Worm (Caenorhabditis elegans) whole organism, late embryonic: Measurements from ENCODE around the gene czw-1.

ENCODE experiments used
- C08G9.2 ChIP-seq: sonication (generic microtip); optimal IDR thresholded peaks from 2 replicates; lab custom pipeline; 2016; ENCODE audit warnings: mild to moderate bottlenecking, missing genetic modification characterization, moderate library complexity, missing compliant biosample characterization
- C38D4.7 ChIP-seq: fragments of 200-800 bp; sonication (Bioruptor generic); optimal IDR thresholded peaks from 2 replicates; lab custom pipeline; 2018; ENCODE audit warnings: mild to moderate bottlenecking, missing genetic modification characterization, moderate library complexity, missing compliant biosample characterization
- ahr-1 ChIP-seq: sonication (generic microtip); optimal IDR thresholded peaks from 2 replicates; lab custom pipeline; 2016; ENCODE audit warnings: missing genetic modification characterization, missing compliant biosample characterization
- ama-1 ChIP-seq: fragments of 150-350 bp; optimal IDR thresholded peaks from 2 replicates; lab custom pipeline; 2014
- ceh-14 ChIP-seq: sonication (generic microtip); optimal IDR thresholded peaks from 2 replicates; lab custom pipeline; 2016; ENCODE audit warnings: missing genotype, missing genetic modification characterization, missing compliant biosample characterization
- ceh-18 ChIP-seq: sonication (generic microtip); optimal IDR thresholded peaks from 2 replicates; lab custom pipeline; 2016; ENCODE audit warnings: missing genetic modification characterization, missing compliant biosample characterization
- ceh-22 ChIP-seq: sonication (generic microtip); optimal IDR thresholded peaks from 2 replicates; lab custom pipeline; 2017; ENCODE audit warnings: missing biosample characterization, missing genetic modification characterization
- ceh-34 ChIP-seq: sonication (generic microtip); optimal IDR thresholded peaks from 2 replicates; lab custom pipeline; 2016; ENCODE audit warnings: mild to moderate bottlenecking, missing genetic modification characterization, missing compliant biosample characterization
- ceh-45 ChIP-seq: fragments of 200-800 bp; sonication (Bioruptor generic); IDR thresholded peaks from 2 replicates; pipeline ENCODE4 v1.3.6; 2022; ENCODE audit warnings: missing genetic modification reagents, missing genetic modification characterization, missing compliant biosample characterization
- ceh-6 ChIP-seq: fragments of 200-800 bp; sonication (Bioruptor generic); optimal IDR thresholded peaks from 2 replicates; lab custom pipeline; 2018; ENCODE audit warnings: mild to moderate bottlenecking, missing genetic modification characterization, missing compliant biosample characterization
- dmd-4 ChIP-seq: sonication (generic microtip); optimal IDR thresholded peaks from 2 replicates; lab custom pipeline; 2016; ENCODE audit warnings: borderline replicate concordance, missing genetic modification characterization, missing compliant biosample characterization
- elt-2 ChIP-seq: sonication (generic microtip); optimal IDR thresholded peaks from 2 replicates; lab custom pipeline; 2016; ENCODE audit warnings: missing genetic modification reagents, missing genetic modification characterization, missing compliant biosample characterization
- fax-1 ChIP-seq: sonication (generic microtip); optimal IDR thresholded peaks from 2 replicates; lab custom pipeline; 2016; ENCODE audit warnings: missing genotype, missing genetic modification characterization, missing compliant biosample characterization
- fkh-10 ChIP-seq: fragments of 150-350 bp; optimal IDR thresholded peaks from 2 replicates; lab custom pipeline; 2014; ENCODE audit warnings: missing biosample characterization, missing genetic modification reagents, missing genetic modification characterization
- hlh-13 ChIP-seq: fragments of 200-800 bp; sonication (Bioruptor generic); optimal IDR thresholded peaks from 2 replicates; lab custom pipeline; 2018; ENCODE audit warnings: mild to moderate bottlenecking, missing genetic modification characterization, missing compliant biosample characterization
- hlh-15 ChIP-seq: sonication (generic microtip); optimal IDR thresholded peaks from 2 replicates; lab custom pipeline; 2016; ENCODE audit warnings: missing genetic modification characterization, missing compliant biosample characterization
- hlh-30 ChIP-seq: sonication (generic microtip); optimal IDR thresholded peaks from 2 replicates; lab custom pipeline; 2017; ENCODE audit warnings: antibody characterized with exemption, missing genetic modification characterization, missing compliant biosample characterization; ENCODE audit not compliant: insufficient read depth
- hlh-6 ChIP-seq: sonication (generic microtip); optimal IDR thresholded peaks from 2 replicates; lab custom pipeline; 2016; ENCODE audit warnings: missing genotype, missing genetic modification characterization, missing compliant biosample characterization
- hlh-8 ChIP-seq: sonication (generic microtip); optimal IDR thresholded peaks from 2 replicates; lab custom pipeline; 2016; ENCODE audit warnings: missing genotype, missing genetic modification characterization, missing compliant biosample characterization
- lim-6 ChIP-seq: sonication (generic microtip); optimal IDR thresholded peaks from 2 replicates; lab custom pipeline; 2016; ENCODE audit warnings: missing genetic modification characterization, missing compliant biosample characterization
- madf-2 ChIP-seq: sonication (generic microtip); optimal IDR thresholded peaks from 2 replicates; lab custom pipeline; 2017; ENCODE audit warnings: missing genetic modification characterization, missing compliant biosample characterization
- nfya-1 ChIP-seq: sonication (generic microtip); optimal IDR thresholded peaks from 2 replicates; lab custom pipeline; 2017; ENCODE audit warnings: missing genetic modification characterization, mild to moderate bottlenecking, missing compliant biosample characterization, antibody characterized with exemption, moderate library complexity
- nhr-11 ChIP-seq: fragments of 150-350 bp; optimal IDR thresholded peaks from 2 replicates; lab custom pipeline; 2014; ENCODE audit warnings: missing biosample characterization, missing genetic modification characterization
- nhr-232 ChIP-seq: sonication (generic microtip); optimal IDR thresholded peaks from 2 replicates; lab custom pipeline; 2016; ENCODE audit warnings: missing genetic modification characterization, missing compliant biosample characterization
- npax-4 ChIP-seq: sonication (generic microtip); optimal IDR thresholded peaks from 2 replicates; lab custom pipeline; 2016; ENCODE audit warnings: missing genetic modification characterization, missing compliant biosample characterization
- pag-3 ChIP-seq: sonication (generic microtip); optimal IDR thresholded peaks from 2 replicates; lab custom pipeline; 2016; ENCODE audit warnings: missing compliant biosample characterization, missing genetic modification characterization, borderline replicate concordance
- pha-2 ChIP-seq: sonication (generic microtip); optimal IDR thresholded peaks from 2 replicates; lab custom pipeline; 2017; ENCODE audit warnings: mild to moderate bottlenecking, missing genetic modification characterization, missing compliant biosample characterization
- pros-1 ChIP-seq: fragments of 150-350 bp; optimal IDR thresholded peaks from 2 replicates; lab custom pipeline; 2014; ENCODE audit warnings: missing biosample characterization, missing genetic modification reagents, missing genetic modification characterization
- rnt-1 ChIP-seq: sonication (generic microtip); optimal IDR thresholded peaks from 2 replicates; lab custom pipeline; 2016; ENCODE audit warnings: missing genetic modification characterization, missing compliant biosample characterization
- sdc-2 ChIP-seq: sonication (generic microtip); optimal IDR thresholded peaks from 2 replicates; lab custom pipeline; 2016; ENCODE audit warnings: missing genotype, missing genetic modification characterization, missing compliant biosample characterization
- sox-2 ChIP-seq: fragments of 200-800 bp; sonication (Bioruptor generic); IDR thresholded peaks from 2 replicates; pipeline ENCODE4 v1.3.6; 2022; ENCODE audit warnings: missing genetic modification reagents, missing genetic modification characterization, missing compliant biosample characterization
- tbx-2 ChIP-seq: sonication (generic microtip); optimal IDR thresholded peaks from 2 replicates; lab custom pipeline; 2016; ENCODE audit warnings: missing genetic modification characterization, missing compliant biosample characterization
- ttx-3 ChIP-seq: sonication (generic microtip); optimal IDR thresholded peaks from 2 replicates; lab custom pipeline; 2016; ENCODE audit warnings: missing genetic modification reagents, missing genetic modification characterization, missing compliant biosample characterization
- unc-3 ChIP-seq, 2 experiments: fragments of 200-800 bp in 1 of 2; sonication (Bioruptor generic) in 1 of 2; sonication (generic microtip) in 1 of 2; conservative IDR thresholded peaks in 1 of 2; optimal IDR thresholded peaks in 1 of 2; 2 replicates each; pipeline versions ENCODE4 v1.3.6 to Lab custom; 2016 to 2022; ENCODE audit warnings: missing compliant biosample characterization in 2 of 2, missing genetic modification characterization in 2 of 2, missing genetic modification reagents in 1 of 2
- unc-42 ChIP-seq: sonication (generic microtip); optimal IDR thresholded peaks from 2 replicates; lab custom pipeline; 2016; ENCODE audit warnings: missing genotype, missing genetic modification characterization, missing compliant biosample characterization
- unc-55 ChIP-seq: sonication (generic microtip); optimal IDR thresholded peaks from 2 replicates; lab custom pipeline; 2017; ENCODE audit warnings: missing biosample characterization, missing genetic modification reagents, missing genetic modification characterization
- zip-5 ChIP-seq: sonication (generic microtip); optimal IDR thresholded peaks from 2 replicates; lab custom pipeline; 2016; ENCODE audit warnings: missing genetic modification characterization, missing compliant biosample characterization

The czw-1 gene

DNA sequence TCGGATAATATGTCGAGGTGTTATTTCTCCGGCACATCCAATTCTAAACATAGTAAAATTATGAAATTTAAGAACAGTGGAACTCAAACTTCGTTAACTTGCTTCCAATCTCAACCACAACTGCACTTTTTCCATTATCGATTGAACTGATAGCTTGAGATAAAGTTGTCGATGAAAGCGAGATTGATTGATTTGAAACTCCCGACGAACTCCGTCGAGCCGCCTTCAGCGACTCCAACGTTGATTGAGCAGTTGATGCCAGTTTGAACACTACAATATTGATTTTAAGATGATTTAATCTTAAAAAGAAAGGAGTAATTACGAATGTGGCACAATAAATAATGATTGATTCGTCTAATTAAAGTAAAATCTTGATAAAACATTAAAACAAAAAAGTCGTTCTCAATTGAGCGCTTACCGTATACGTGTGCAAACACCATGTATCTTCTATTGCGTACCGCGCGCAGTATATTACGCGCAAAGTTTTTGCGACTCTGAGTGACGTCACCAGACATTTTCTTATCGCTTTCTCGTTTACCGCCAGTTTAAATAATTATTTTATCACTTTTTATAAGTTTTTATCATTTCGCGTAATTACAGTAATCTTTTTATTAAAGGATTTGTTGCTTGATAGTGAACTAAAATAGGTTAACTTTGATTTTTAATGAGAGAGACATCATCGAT is 44.3 kb downstream of the czw-1 start, which contains the start of gene arp-11:
arp-11 (minus strand) TSS at position 51 of the 684 bp plus-strand sequence.
- peak; percentile 38 for TF ChIP-seq nfya-1 (tag; lab: Kevin White, UChicago)
- no peak for TF ChIP-seq pros-1 (tag; lab: Kevin White, UChicago)
- peak; percentile 36 for TF ChIP-seq unc-55
- peak; percentile 87 for TF ChIP-seq elt-2 (tag; lab: Kevin White, UChicago)
- TF ChIP-seq sox-2 (GFP tag; lab: Robert Waterston, UW), result no peak
- peak; percentile 25 for TF ChIP-seq tbx-2 (tag; lab: Kevin White, UChicago)
- TF ChIP-seq ceh-45 (GFP tag; lab: Robert Waterston, UW), result no peak
- peak; percentile 10 for TF ChIP-seq unc-42 (tag; lab: Kevin White, UChicago)

DNA sequence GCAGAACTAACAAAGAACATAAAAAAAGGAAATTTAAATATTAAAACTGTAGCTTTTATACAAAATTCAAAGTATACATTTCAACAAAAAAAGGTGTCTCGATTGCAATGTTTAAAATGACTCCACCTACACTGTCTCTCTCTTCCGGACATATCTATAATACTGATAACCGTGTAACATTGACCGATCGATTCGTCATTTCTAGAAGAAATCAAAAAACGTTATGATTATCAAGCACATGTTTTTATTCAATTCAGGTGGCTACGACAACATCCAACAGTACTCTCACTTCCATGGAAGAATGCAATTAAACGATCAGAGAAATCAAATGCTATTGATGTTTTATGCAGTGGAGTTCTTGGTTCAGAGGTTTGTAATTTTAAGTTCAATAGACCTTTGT is 48.1 kb downstream of the czw-1 start:
- TF ChIP-seq ama-1 (lab: Kevin White, UChicago), result no peak
- no peak for TF ChIP-seq elt-2 (tag; lab: Kevin White, UChicago)
- TF ChIP-seq nhr-232 (tag; lab: Kevin White, UChicago), result no peak
- no peak for TF ChIP-seq ceh-18 (tag; lab: Kevin White, UChicago)
- TF ChIP-seq pha-2 (tag; lab: Kevin White, UChicago), result no peak
- TF ChIP-seq ceh-34, result no peak

DNA sequence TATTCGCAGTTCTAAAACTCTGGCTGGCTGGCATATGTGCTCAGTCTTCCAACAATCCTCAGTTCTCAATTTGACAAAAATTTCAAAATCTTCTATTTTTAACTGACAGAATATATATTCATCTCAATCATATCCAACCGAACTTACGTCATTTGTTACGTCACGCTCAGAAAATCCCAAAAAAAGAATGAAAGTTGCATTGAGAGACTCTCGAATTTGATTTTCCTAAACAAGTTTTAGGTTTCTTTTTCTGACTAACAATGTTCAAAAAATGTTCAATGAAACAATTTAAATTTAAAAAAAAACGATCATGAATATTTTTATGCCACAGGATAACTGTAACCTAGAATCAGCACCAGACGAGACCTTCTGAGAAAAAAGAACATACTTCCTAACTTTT is 48.7 kb downstream of the czw-1 start:
- TF ChIP-seq sdc-2 (no peak), unc-3 (GFP tag; conservative IDR thresholded peaks at IDR 0.05; lab: Robert Waterston, UW) (no peak), unc-3 (tag; optimal IDR thresholded peaks at IDR 0.05; lab: Kevin White, UChicago) (no peak), lim-6 (tag; lab: Kevin White, UChicago) (no peak), C08G9.2 (tag; lab: Kevin White, UChicago) (no peak), zip-5 (tag; lab: Kevin White, UChicago) (no peak), npax-4 (tag; lab: Kevin White, UChicago) (no peak), pros-1 (tag; lab: Kevin White, UChicago) (no peak), nhr-11 (tag; lab: Kevin White, UChicago) (no peak), madf-2 (tag; lab: Kevin White, UChicago) (no peak), ceh-6 (GFP tag; lab: Kevin White, UChicago) (no peak), hlh-15 (tag; lab: Kevin White, UChicago) (no peak), hlh-13 (GFP tag; lab: Kevin White, UChicago) (no peak), ceh-22 (no peak), pag-3 (tag; lab: Kevin White, UChicago) (no peak), hlh-30 (tag; lab: Kevin White, UChicago) (no peak), nhr-232 (tag; lab: Kevin White, UChicago) (no peak), hlh-6 (tag; lab: Kevin White, UChicago) (no peak), ceh-18 (tag; lab: Kevin White, UChicago) (no peak)
- TF ChIP-seq, all 69 proteins: peak for 0

DNA sequence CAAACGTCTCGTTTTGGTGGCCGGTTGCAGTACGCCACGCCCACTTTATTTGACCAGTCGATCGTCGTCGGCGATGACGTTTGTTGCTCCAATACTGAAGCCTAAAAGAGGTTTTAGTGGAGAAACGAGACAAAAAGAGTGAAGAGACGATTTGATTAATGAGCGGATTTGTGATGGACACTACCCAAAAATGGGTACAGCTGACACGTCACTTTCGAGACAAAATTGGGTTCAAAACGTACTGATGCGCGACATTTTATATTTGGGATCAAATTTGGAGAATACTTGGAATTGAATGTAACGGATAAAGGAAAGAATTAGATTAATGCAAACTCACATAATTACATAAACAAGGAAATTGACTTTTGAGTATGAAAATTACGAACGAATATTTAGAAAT is 49.2 kb downstream of the czw-1 start, which contains the start of gene ilys-4:
ilys-4 (minus strand) TSS at position 101 of the 400 bp plus-strand sequence.
- TF ChIP-seq fkh-10 (no peak), ceh-14 (tag; lab: Kevin White, UChicago) (no peak), tbx-2 (tag; lab: Kevin White, UChicago) (no peak), sox-2 (GFP tag; lab: Robert Waterston, UW) (no peak), C38D4.7 (GFP tag; lab: Kevin White, UChicago) (no peak), hlh-30 (tag; lab: Kevin White, UChicago) (no peak), hlh-8 (no peak), pha-2 (tag; lab: Kevin White, UChicago) (no peak), ahr-1 (tag; lab: Kevin White, UChicago) (no peak), fax-1 (tag; lab: Kevin White, UChicago) (no peak), ttx-3 (tag; lab: Kevin White, UChicago) (no peak), nhr-232 (tag; lab: Kevin White, UChicago) (no peak), rnt-1 (tag; lab: Kevin White, UChicago) (no peak), ceh-34 (no peak), dmd-4 (tag; lab: Kevin White, UChicago) (no peak)
